Fruit fly (Drosophila melanogaster): ENCODE data around the gene IFT54.

IFT54 gene

dm6 chr3R:14278523-14279303 is 23.5 kb upstream of the IFT54 start:
- TF ChIP-seq CG12768 (GFP tag; optimal IDR thresholded peaks at IDR 0.05) (no peak), ovo (GFP tag; optimal IDR thresholded peaks at IDR 0.05) (no peak), Mnt (GFP tag; optimal IDR thresholded peaks at IDR 0.05) (no peak), Crg-1 (GFP tag; optimal IDR thresholded peaks at IDR 0.05) (no peak), tj (GFP tag; optimal IDR thresholded peaks at IDR 0.05) (no peak), kay (GFP tag; ENCODE audit: borderline replicate concordance) (no peak), cic (GFP tag; optimal IDR thresholded peaks at IDR 0.05) (no peak), CG33017 (tag; optimal IDR thresholded peaks at IDR 0.05) (no peak), bab1 (GFP tag; optimal IDR thresholded peaks at IDR 0.05) (no peak)

dm6 chr3R:14279311-14279998 is 22.8 kb upstream of the IFT54 start:
- no peak for TF ChIP-seq CG33017 (tag; optimal IDR thresholded peaks at IDR 0.05)
- TF ChIP-seq CG7045 (GFP tag; optimal IDR thresholded peaks at IDR 0.05), result no peak
- TF ChIP-seq pad (GFP tag; optimal IDR thresholded peaks at IDR 0.05), result no peak
- no peak for TF ChIP-seq CG1620 (GFP tag; optimal IDR thresholded peaks at IDR 0.05)
- TF ChIP-seq Hr96 (GFP tag; optimal IDR thresholded peaks at IDR 0.05), result no peak
- no peak for TF ChIP-seq CG5204 (GFP tag; optimal IDR thresholded peaks at IDR 0.05)
- TF ChIP-seq CG12768 (GFP tag; optimal IDR thresholded peaks at IDR 0.05), result no peak
- TF ChIP-seq cnc (optimal IDR thresholded peaks at IDR 0.05), result no peak
- no peak for TF ChIP-seq Mnt (GFP tag; optimal IDR thresholded peaks at IDR 0.05)
- TF ChIP-seq Crg-1 (GFP tag; optimal IDR thresholded peaks at IDR 0.05), result no peak
- TF ChIP-seq kay (GFP tag; ENCODE audit: borderline replicate concordance), result no peak
- no peak for TF ChIP-seq CG11617 (GFP tag; optimal IDR thresholded peaks at IDR 0.05)
- no peak for TF ChIP-seq cic (GFP tag; optimal IDR thresholded peaks at IDR 0.05)
- no peak for TF ChIP-seq tj (GFP tag; optimal IDR thresholded peaks at IDR 0.05)
- no peak for TF ChIP-seq toe (GFP tag; optimal IDR thresholded peaks at IDR 0.05)
- no peak for TF ChIP-seq ovo (GFP tag; optimal IDR thresholded peaks at IDR 0.05)
- TF ChIP-seq bab1 (GFP tag; optimal IDR thresholded peaks at IDR 0.05), result no peak
- TF ChIP-seq CG14711 (tag; optimal IDR thresholded peaks at IDR 0.05), result no peak
- TF ChIP-seq Clk (GFP tag; optimal IDR thresholded peaks at IDR 0.05), result no peak
- TF ChIP-seq CG7101 (tag; optimal IDR thresholded peaks at IDR 0.05), result no peak

dm6 chr3R:14280324-14280723 is 21.9 kb upstream of the IFT54 start:
- TF ChIP-seq bab1 (GFP tag; optimal IDR thresholded peaks at IDR 0.05) (no peak), cnc (optimal IDR thresholded peaks at IDR 0.05) (no peak), Mnt (GFP tag; optimal IDR thresholded peaks at IDR 0.05) (no peak), CG12768 (GFP tag; optimal IDR thresholded peaks at IDR 0.05) (no peak), CG14711 (tag; optimal IDR thresholded peaks at IDR 0.05) (no peak), cic (GFP tag; optimal IDR thresholded peaks at IDR 0.05) (no peak), Clk (GFP tag; optimal IDR thresholded peaks at IDR 0.05) (no peak), CG5204 (GFP tag; optimal IDR thresholded peaks at IDR 0.05) (no peak), pad (GFP tag; optimal IDR thresholded peaks at IDR 0.05) (no peak), CG7101 (tag; optimal IDR thresholded peaks at IDR 0.05) (no peak), CG11617 (GFP tag; optimal IDR thresholded peaks at IDR 0.05) (no peak), Hr96 (GFP tag; optimal IDR thresholded peaks at IDR 0.05) (no peak), kay (GFP tag; ENCODE audit: borderline replicate concordance) (no peak), CG7045 (GFP tag; optimal IDR thresholded peaks at IDR 0.05) (no peak), CG1620 (GFP tag; optimal IDR thresholded peaks at IDR 0.05) (no peak), CG33017 (tag; optimal IDR thresholded peaks at IDR 0.05) (no peak), ovo (GFP tag; optimal IDR thresholded peaks at IDR 0.05) (no peak), tj (GFP tag; optimal IDR thresholded peaks at IDR 0.05) (no peak), toe (GFP tag; optimal IDR thresholded peaks at IDR 0.05) (no peak), Crg-1 (GFP tag; optimal IDR thresholded peaks at IDR 0.05) (no peak)

dm6 chr3R:14282215-14283041 is 19.8 kb upstream of the IFT54 start:
- TF ChIP-seq kay (GFP tag; ENCODE audit: borderline replicate concordance), result peak; percentile 80
- no peak for TF ChIP-seq pad (GFP tag; optimal IDR thresholded peaks at IDR 0.05)

dm6 chr3R:14283042-14283626 is 19.1 kb upstream of the IFT54 start:
- TF ChIP-seq CG1620 (GFP tag; optimal IDR thresholded peaks at IDR 0.05), result peak; percentile 36
- no peak for TF ChIP-seq CG7045 (GFP tag; optimal IDR thresholded peaks at IDR 0.05)
- TF ChIP-seq Clk (GFP tag; optimal IDR thresholded peaks at IDR 0.05), result no peak
- peak; percentile 92 for TF ChIP-seq pad (GFP tag; optimal IDR thresholded peaks at IDR 0.05)
- TF ChIP-seq cic (GFP tag; optimal IDR thresholded peaks at IDR 0.05), result peak; percentile 75
- peak; percentile 94 for TF ChIP-seq kay (GFP tag; ENCODE audit: borderline replicate concordance)
- peak; percentile 53 for TF ChIP-seq ovo (GFP tag; optimal IDR thresholded peaks at IDR 0.05)
